Worm (Caenorhabditis elegans): ENCODE results near the gene mrps-18.C.
A peak's percentile ranks its signal among the peaks of the same experiment; 100 is the strongest.

mrps-18.C gene

ce11 chrII:6705593-6706228 lies 30.3 kb upstream of the mrps-18.C start, which contains the start of gene rpy-1:
rpy-1 (minus strand) TSS chrII:6705643.
- TF ChIP-seq nhr-11 (tag; optimal IDR thresholded peaks at IDR 0.05) = peak; percentile 43
- TF ChIP-seq unc-62 (GFP tag; optimal IDR thresholded peaks at IDR 0.05 in 1 of 2) = peak in 1 of 2 experiments; percentile 97
- TF ChIP-seq unc-62 (tag; optimal IDR thresholded peaks at IDR 0.05) = no peak
- TF ChIP-seq unc-39 (tag; optimal IDR thresholded peaks at IDR 0.05) = no peak
- TF ChIP-seq hmg-1.1 (GFP tag; IDR thresholded peaks at IDR 0.05) = no peak
- TF ChIP-seq ceh-20 (GFP tag; IDR thresholded peaks at IDR 0.05) = 0 out of 2 replicates have a peak, but pooled peaks have one; percentile 28
- peak; percentile 20 for TF ChIP-seq hlh-30 (tag; optimal IDR thresholded peaks at IDR 0.05; ENCODE audit: insufficient read depth)
- TF ChIP-seq spr-3 (GFP tag; optimal IDR thresholded peaks at IDR 0.05) = no peak
- no peak for TF ChIP-seq Y48G9A.11 (GFP tag; IDR thresholded peaks at IDR 0.05)
- TF ChIP-seq daf-16 (GFP tag; optimal IDR thresholded peaks at IDR 0.05) = peak in 1 of 2 experiments; percentile 87
- TF ChIP-seq daf-16 (tag; optimal IDR thresholded peaks at IDR 0.05) = no peak
- TF ChIP-seq lsy-2 (tag; optimal IDR thresholded peaks at IDR 0.05) = peak in 1 of 2 experiments; percentile 29
- TF ChIP-seq mxl-3 (GFP tag; optimal IDR thresholded peaks at IDR 0.05) = no peak
- no peak for TF ChIP-seq pqm-1 (tag; optimal IDR thresholded peaks at IDR 0.05)
- TF ChIP-seq ZK546.5 (tag; optimal IDR thresholded peaks at IDR 0.05) = no peak
- TF ChIP-seq hlh-11 (tag; optimal IDR thresholded peaks at IDR 0.05) = peak; percentile 9
- no peak for TF ChIP-seq mes-2 (tag; optimal IDR thresholded peaks at IDR 0.05; ENCODE audit: poor library complexity, severe bottlenecking)
- TF ChIP-seq mep-1 (tag; optimal IDR thresholded peaks at IDR 0.05) = no peak

- TF ChIP-seq unc-62 (GFP tag; optimal IDR thresholded peaks at IDR 0.05 in 1 of 2) = peak in 1 of 2 experiments; percentile 67
- TF ChIP-seq unc-62 (tag; optimal IDR thresholded peaks at IDR 0.05) = no peak
- TF ChIP-seq ctbp-1 (GFP tag; IDR thresholded peaks at IDR 0.05) = 0 out of 2 replicates have a peak, but pooled peaks have one; percentile 16
- no peak for TF ChIP-seq arid-1 (GFP tag; conservative IDR thresholded peaks at IDR 0.05)
- no peak for TF ChIP-seq nhr-102 (tag; optimal IDR thresholded peaks at IDR 0.05)
- TF ChIP-seq fkh-10 (GFP tag; optimal IDR thresholded peaks at IDR 0.05) = peak; percentile 39
- no peak for TF ChIP-seq mes-2 (tag; optimal IDR thresholded peaks at IDR 0.05; ENCODE audit: poor library complexity, severe bottlenecking)
These were observed 29.4 kb upstream of the mrps-18.C start for ce11 chrII:6706552-6707091.

DNA sequence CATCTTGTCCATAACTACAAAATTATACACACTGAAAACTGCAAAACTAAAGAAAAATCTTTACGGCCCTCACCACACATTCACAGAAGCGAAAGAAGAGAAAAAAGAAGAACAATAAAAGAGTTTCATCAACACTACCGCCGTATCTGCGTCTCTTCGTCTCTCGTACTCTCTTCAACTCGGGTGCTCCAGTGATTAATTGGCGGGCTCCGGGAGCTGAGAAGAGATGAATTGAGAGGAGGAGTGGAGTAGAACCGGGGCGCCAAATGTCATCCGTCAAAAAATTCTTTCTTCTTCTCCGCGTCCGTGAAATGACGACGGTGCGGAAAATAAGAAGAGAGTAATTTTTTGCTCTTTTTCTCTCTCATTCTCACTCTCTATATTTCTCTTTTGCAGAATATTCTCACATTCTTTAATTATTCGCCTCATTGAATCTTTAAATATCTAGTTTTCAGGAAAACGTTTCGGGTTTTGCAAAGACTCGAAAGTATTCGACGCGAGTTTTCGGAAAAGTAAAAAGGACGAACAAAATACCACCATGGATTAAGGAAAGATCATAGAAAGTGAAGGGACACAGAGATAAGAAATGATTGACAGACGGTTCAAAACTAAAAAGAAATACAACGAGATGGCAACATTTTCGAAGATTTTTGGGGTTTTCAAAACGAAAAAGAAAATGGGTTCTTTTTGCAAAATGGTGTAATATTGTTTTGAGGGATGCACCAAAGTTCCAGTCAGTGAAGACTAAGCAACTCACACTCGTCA lies 28.3 kb upstream of the mrps-18.C start:
- TF ChIP-seq nhr-6 (tag; optimal IDR thresholded peaks at IDR 0.05) (no peak), tra-1 (GFP tag; IDR thresholded peaks at IDR 0.05) (no peak), F37D6.2 (tag; optimal IDR thresholded peaks at IDR 0.05) (no peak), lsy-2 (tag; optimal IDR thresholded peaks at IDR 0.05) (peak in 1 of 2 experiments; percentile 51), T20F7.1 (GFP tag; optimal IDR thresholded peaks at IDR 0.05) (no peak), nhr-111 (GFP tag; optimal IDR thresholded peaks at IDR 0.05) (no peak), lin-15B (tag; optimal IDR thresholded peaks at IDR 0.05) (no peak), cey-2 (tag; optimal IDR thresholded peaks at IDR 0.05; ENCODE audit: borderline replicate concordance, insufficient read depth) (no peak), ceh-20 (GFP tag; IDR thresholded peaks at IDR 0.05) (peak; percentile 66; the same call in 1 of the 2 replicates), nhr-102 (tag; optimal IDR thresholded peaks at IDR 0.05) (no peak), hlh-11 (tag; optimal IDR thresholded peaks at IDR 0.05) (peak; percentile 29), T26A8.4 (GFP tag; IDR thresholded peaks at IDR 0.05) (no peak), dpl-1 (GFP tag; optimal IDR thresholded peaks at IDR 0.05) (no peak), zip-11 (GFP tag; IDR thresholded peaks at IDR 0.05) (no peak), madf-9 (GFP tag; conservative IDR thresholded peaks at IDR 0.05) (no peak), skn-1 (tag; optimal IDR thresholded peaks at IDR 0.05) (no peak), daf-16 (GFP tag; optimal IDR thresholded peaks at IDR 0.05) (peak in 1 of 2 experiments; percentile 58), daf-16 (tag; optimal IDR thresholded peaks at IDR 0.05) (no peak), Y48G9A.11 (GFP tag; IDR thresholded peaks at IDR 0.05) (no peak), lin-38 (GFP tag; IDR thresholded peaks at IDR 0.05) (no peak), F10B5.3 (tag; optimal IDR thresholded peaks at IDR 0.05) (no peak), hmg-1.1 (GFP tag; IDR thresholded peaks at IDR 0.05) (no peak), rbr-2 (tag; optimal IDR thresholded peaks at IDR 0.05) (peak; percentile 7), ceh-44 (GFP tag; IDR thresholded peaks at IDR 0.05) (no peak), mep-1 (tag; optimal IDR thresholded peaks at IDR 0.05) (peak; percentile 20), ces-1 (GFP tag; optimal IDR thresholded peaks at IDR 0.05) (no peak), nhr-76 (tag; optimal IDR thresholded peaks at IDR 0.05) (no peak), Y75B8A.6 (GFP tag; IDR thresholded peaks at IDR 0.05) (no peak), ctbp-1 (GFP tag; IDR thresholded peaks at IDR 0.05) (0 out of 2 replicates have a peak, but pooled peaks have one; percentile 45), spr-1 (tag; optimal IDR thresholded peaks at IDR 0.05) (no peak)

All from whole organism, L4 larva.